Fruit fly (Drosophila melanogaster): ENCODE results near the gene mRpL39.

DNA sequence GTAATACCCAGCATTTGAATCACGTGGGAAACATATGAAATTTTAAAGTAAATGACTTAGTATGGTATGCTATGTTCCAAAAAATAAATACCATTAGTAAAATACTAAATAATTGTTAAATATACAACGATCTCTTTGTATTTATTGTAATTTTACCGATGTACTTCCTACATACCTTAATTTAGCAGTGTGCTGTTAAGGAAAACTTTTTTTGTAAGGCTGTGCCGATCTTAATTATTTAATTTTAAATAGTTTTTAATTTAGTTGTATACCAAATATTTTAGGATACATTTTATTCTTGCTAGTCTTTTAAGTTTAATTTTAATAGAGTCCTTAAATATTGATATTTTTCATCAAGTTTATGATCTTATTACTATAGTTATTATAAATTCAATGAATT lies 30.9 kb downstream of the mRpL39 start:
- TF ChIP-seq pan (optimal IDR thresholded peaks at IDR 0.05) (peak; percentile 61), EcR (GFP tag; optimal IDR thresholded peaks at IDR 0.05) (no peak), psq (optimal IDR thresholded peaks at IDR 0.05) (no peak), Dll (optimal IDR thresholded peaks at IDR 0.05) (no peak), CG8478 (optimal IDR thresholded peaks at IDR 0.05) (no peak)
